Worm (Caenorhabditis elegans) whole organism, L2 larva: ENCODE data around the gene ret-1.

Experiments used
- F13H6.1 ChIP-seq: sonication (generic microtip); optimal IDR thresholded peaks from 2 replicates; lab custom pipeline; 2016; ENCODE audit warnings: missing genetic modification characterization, missing compliant biosample characterization
- ZK546.5 ChIP-seq: sonication (generic microtip); optimal IDR thresholded peaks from 2 replicates; lab custom pipeline; 2017; ENCODE audit warnings: missing biosample characterization, missing genetic modification characterization
- alr-1 ChIP-seq: fragments of 150-350 bp; optimal IDR thresholded peaks from 2 replicates; lab custom pipeline; 2014; ENCODE audit warnings: missing biosample characterization, missing genetic modification characterization
- aly-2 ChIP-seq: fragments of 150-350 bp; optimal IDR thresholded peaks from 2 replicates; lab custom pipeline; 2014; ENCODE audit warnings: missing biosample characterization, missing genetic modification characterization
- ama-1 ChIP-seq: fragments of 150-350 bp; optimal IDR thresholded peaks from 2 replicates; lab custom pipeline; 2018; ENCODE audit warnings: inconsistent platforms
- ceh-16 ChIP-seq: fragments of 150-350 bp; optimal IDR thresholded peaks from 2 replicates; lab custom pipeline; 2014; ENCODE audit warnings: missing biosample characterization, missing genetic modification characterization
- ceh-82 ChIP-seq: fragments of 150-350 bp; optimal IDR thresholded peaks from 2 replicates; lab custom pipeline; 2014; ENCODE audit warnings: missing biosample characterization, missing genetic modification characterization
- lin-11 ChIP-seq: fragments of 150-350 bp; sonication (generic microtip); optimal IDR thresholded peaks from 2 replicates; lab custom pipeline; 2014; ENCODE audit warnings: missing biosample characterization, missing genetic modification characterization, inconsistent platforms, mixed read lengths
- lin-13 ChIP-seq: fragments of 150-350 bp; optimal IDR thresholded peaks from 2 replicates; lab custom pipeline; 2014; ENCODE audit warnings: missing biosample characterization, missing genetic modification reagents, missing genetic modification characterization
- lin-39 ChIP-seq: fragments of 150-350 bp; optimal IDR thresholded peaks from 2 replicates; lab custom pipeline; 2014; ENCODE audit warnings: missing biosample characterization, missing genetic modification reagents, missing genetic modification characterization
- lsy-2 ChIP-seq, 2 experiments: fragments of 150-350 bp in 1 of 2; sonication (generic microtip) in 1 of 2; optimal IDR thresholded peaks; 2 replicates each; lab custom pipeline; 2014 to 2017; ENCODE audit warnings: missing biosample characterization in 2 of 2, missing genetic modification characterization in 2 of 2
- mab-5 ChIP-seq: fragments of 150-350 bp; optimal IDR thresholded peaks from 2 replicates; lab custom pipeline; 2014; ENCODE audit warnings: missing biosample characterization, missing genetic modification characterization
- mbf-1 ChIP-seq: sonication (generic microtip); optimal IDR thresholded peaks from 2 replicates; lab custom pipeline; 2017; ENCODE audit warnings: missing biosample characterization, missing genetic modification characterization
- nhr-10 ChIP-seq: sonication (generic microtip); optimal IDR thresholded peaks from 2 replicates; lab custom pipeline; 2017; ENCODE audit warnings: missing biosample characterization, missing genetic modification characterization
- nhr-11 ChIP-seq: fragments of 150-350 bp; optimal IDR thresholded peaks from 2 replicates; lab custom pipeline; 2014; ENCODE audit warnings: missing biosample characterization, missing genetic modification characterization
- nhr-12 ChIP-seq: fragments of 150-350 bp; optimal IDR thresholded peaks from 2 replicates; lab custom pipeline; 2014; ENCODE audit warnings: missing biosample characterization, missing genetic modification characterization
- nhr-129 ChIP-seq: fragments of 150-350 bp; optimal IDR thresholded peaks from 2 replicates; lab custom pipeline; 2014; ENCODE audit warnings: missing biosample characterization, missing genetic modification characterization
- nhr-23 ChIP-seq: fragments of 150-350 bp; optimal IDR thresholded peaks from 2 replicates; lab custom pipeline; 2014; ENCODE audit warnings: missing biosample characterization, missing genetic modification reagents, missing genetic modification characterization
- nhr-237 ChIP-seq: fragments of 150-350 bp; optimal IDR thresholded peaks from 2 replicates; lab custom pipeline; 2014; ENCODE audit warnings: missing biosample characterization, missing genetic modification characterization
- nhr-25 ChIP-seq: fragments of 150-350 bp; sonication (generic microtip); optimal IDR thresholded peaks from 3 replicates; lab custom pipeline; 2014; ENCODE audit warnings: missing biosample characterization, missing genetic modification characterization
- nhr-6 ChIP-seq: fragments of 150-350 bp; optimal IDR thresholded peaks from 2 replicates; lab custom pipeline; 2014; ENCODE audit warnings: missing biosample characterization, missing genetic modification characterization
- nhr-77 ChIP-seq: fragments of 150-350 bp; optimal IDR thresholded peaks from 2 replicates; lab custom pipeline; 2014; ENCODE audit warnings: missing biosample characterization, missing genetic modification characterization
- sem-4 ChIP-seq: fragments of 150-350 bp; optimal IDR thresholded peaks from 2 replicates; lab custom pipeline; 2014; ENCODE audit warnings: missing biosample characterization, missing genetic modification reagents, missing genetic modification characterization
- sma-3 ChIP-seq: sonication (generic microtip); optimal IDR thresholded peaks from 2 replicates; lab custom pipeline; 2016; ENCODE audit warnings: missing genetic modification reagents, missing genetic modification characterization, missing compliant biosample characterization
- sma-9 ChIP-seq, 2 experiments: fragments of 150-350 bp in 1 of 2; sonication (generic microtip) in 1 of 2; optimal IDR thresholded peaks; 2 replicates each; lab custom pipeline; 2014 to 2016; ENCODE audit warnings: missing genetic modification characterization in 2 of 2, mild to moderate bottlenecking in 1 of 2, missing biosample characterization in 1 of 2, missing compliant biosample characterization in 1 of 2, missing genetic modification reagents in 1 of 2, moderate library complexity in 1 of 2
- snpc-4 ChIP-seq: fragments of 150-350 bp; optimal IDR thresholded peaks from 2 replicates; lab custom pipeline; 2014; ENCODE audit warnings: missing biosample characterization, missing genetic modification characterization
- unc-62 ChIP-seq: fragments of 150-350 bp; optimal IDR thresholded peaks from 2 replicates; lab custom pipeline; 2014; ENCODE audit warnings: missing biosample characterization, missing genetic modification reagents, missing genetic modification characterization
- zag-1 ChIP-seq: fragments of 150-350 bp; optimal IDR thresholded peaks from 2 replicates; lab custom pipeline; 2014; ENCODE audit warnings: missing biosample characterization, missing genetic modification characterization
- ztf-1 ChIP-seq: fragments of 200-800 bp; sonication (Bioruptor generic); conservative IDR thresholded peaks from 2 replicates; pipeline ENCODE4 v1.3.6; 2022; ENCODE audit warnings: missing genetic modification characterization, missing compliant biosample characterization
- ztf-11 ChIP-seq: sonication (generic microtip); optimal IDR thresholded peaks from 2 replicates; lab custom pipeline; 2017; ENCODE audit warnings: missing biosample characterization, missing genetic modification characterization

Gene ret-1

DNA sequence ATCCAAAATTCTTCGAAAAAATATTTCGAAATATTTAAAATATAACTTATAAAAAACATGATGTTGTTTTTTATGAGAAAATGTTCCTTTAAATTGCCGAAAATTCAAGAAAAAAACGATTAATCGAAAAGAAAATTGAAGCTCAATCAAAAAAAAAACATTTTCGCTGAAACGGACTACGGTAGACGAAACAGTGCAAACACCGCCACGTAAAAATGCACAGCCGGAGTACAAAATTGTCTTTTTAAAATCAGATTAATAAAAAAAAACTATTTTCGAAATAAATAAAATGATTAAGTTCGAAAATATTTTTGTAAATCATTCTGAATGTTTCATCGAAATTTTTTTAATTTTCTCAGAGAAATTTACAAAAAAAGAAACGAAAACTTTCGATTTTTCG is 33.6 kb downstream of the ret-1 start:
- TF ChIP-seq lsy-2 (tag; optimal IDR thresholded peaks at IDR 0.05; lab: Kevin White, UChicago), result peak in 1 of 2 experiments; percentile 65
- TF ChIP-seq ztf-1, result no peak
- TF ChIP-seq unc-62, result no peak

DNA sequence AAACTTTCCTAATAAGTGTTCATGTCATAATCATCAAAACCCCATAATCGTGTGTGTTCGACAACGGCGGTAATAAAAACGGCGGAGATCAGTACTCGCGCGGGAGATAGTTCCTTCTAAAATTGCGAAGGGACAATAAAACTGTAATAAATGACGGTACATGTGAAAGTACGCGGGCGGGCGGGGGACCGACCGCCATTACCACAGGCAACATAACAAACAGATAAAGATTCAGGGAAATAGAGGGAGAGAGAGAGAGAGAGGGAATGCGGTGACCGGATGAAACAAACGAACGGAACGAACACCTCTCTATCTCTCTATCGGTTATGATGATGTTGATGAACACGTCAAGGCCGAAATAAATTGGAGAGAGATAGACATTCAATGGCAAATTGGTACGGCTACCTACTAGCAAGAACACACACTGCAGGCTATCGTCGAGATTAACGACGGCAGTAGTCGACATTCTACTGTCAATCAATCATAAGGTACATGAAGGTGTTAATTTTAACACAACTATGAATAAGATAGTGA is 40.9 kb downstream of the ret-1 start:
- TF ChIP-seq lsy-2 (tag; optimal IDR thresholded peaks at IDR 0.05; lab: Kevin White, UChicago) (no peak), alr-1 (no peak), nhr-25 (peak; percentile 16), nhr-12 (tag; lab: Kevin White, UChicago) (no peak), sma-9 (GFP tag; optimal IDR thresholded peaks at IDR 0.05; lab: Kevin White, UChicago) (peak; percentile 25), sma-9 (tag; optimal IDR thresholded peaks at IDR 0.05; lab: Kevin White, UChicago) (no peak), sem-4 (tag; lab: Kevin White, UChicago) (no peak), aly-2 (tag; lab: Kevin White, UChicago) (no peak), nhr-10 (tag; lab: Kevin White, UChicago) (no peak), nhr-77 (tag; lab: Kevin White, UChicago) (no peak), nhr-6 (tag; lab: Kevin White, UChicago) (no peak), F13H6.1 (tag; lab: Kevin White, UChicago) (no peak)

DNA sequence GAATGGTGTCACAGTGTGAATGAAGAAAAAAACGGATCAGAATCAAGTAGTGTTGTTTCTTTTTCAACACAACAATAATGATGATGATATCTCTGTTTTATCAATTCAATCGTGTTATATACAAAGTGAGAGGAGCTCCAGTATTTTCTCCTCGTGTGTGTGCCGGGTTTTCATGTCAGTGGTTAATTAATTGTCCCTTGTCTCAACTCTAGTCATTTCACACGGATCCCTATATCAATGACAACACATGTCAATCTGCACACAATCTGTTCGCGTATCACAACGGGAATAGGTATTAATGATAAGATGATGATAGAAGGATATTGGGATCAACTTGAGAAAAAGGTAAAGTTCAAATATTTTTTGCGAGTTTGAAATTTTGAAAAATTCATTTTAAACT is 46.8 kb downstream of the ret-1 start:
- TF ChIP-seq nhr-129 (peak; percentile 54), lsy-2 (tag; optimal IDR thresholded peaks at IDR 0.05; lab: Kevin White, UChicago) (peak in 1 of 2 experiments; percentile 26), F13H6.1 (tag; lab: Kevin White, UChicago) (peak; percentile 47), nhr-25 (no peak), nhr-11 (tag; lab: Kevin White, UChicago) (no peak)

DNA sequence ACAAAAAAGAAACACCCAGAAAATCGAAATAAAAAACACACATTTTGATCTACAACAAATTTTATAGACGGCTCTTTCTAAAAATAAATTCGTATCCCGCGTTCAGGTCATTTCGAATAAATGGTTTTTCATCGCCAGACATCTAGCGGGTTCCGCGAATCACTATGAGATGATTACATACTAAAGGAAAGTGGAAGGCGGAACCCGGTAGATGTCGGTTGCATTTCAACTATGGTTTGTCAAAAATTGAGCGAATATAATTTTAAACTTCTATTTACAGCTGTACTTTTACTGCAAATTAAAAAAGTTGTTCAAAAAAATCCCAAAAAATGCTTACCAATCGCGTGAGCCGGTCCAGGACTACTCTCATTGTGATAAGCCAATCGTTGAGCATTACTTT is 49.3 kb downstream of the ret-1 start:
- TF ChIP-seq snpc-4 (tag; lab: Kevin White, UChicago) (peak; percentile 39), mbf-1 (tag; lab: Kevin White, UChicago) (no peak), nhr-23 (tag; lab: Kevin White, UChicago) (no peak)

DNA sequence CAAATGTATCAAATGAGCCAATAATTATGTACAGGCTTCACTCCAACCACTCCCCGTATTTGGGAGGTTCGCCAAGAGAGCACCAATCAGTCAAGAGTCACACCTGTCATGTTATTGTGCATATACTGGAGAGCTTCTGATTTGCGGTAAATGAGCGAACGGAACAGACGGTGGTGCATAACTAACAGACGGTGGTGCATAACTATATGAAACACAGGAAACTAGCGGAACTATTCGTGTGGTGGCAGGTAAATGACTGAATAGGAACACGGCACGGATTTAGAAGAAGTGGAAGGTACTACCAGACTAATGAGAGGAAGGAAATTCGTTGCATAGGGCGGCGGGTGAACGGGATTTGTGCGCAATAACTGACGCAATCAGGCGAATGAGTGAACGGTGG is 54.2 kb downstream of the ret-1 start:
- TF ChIP-seq zag-1 (tag; lab: Kevin White, UChicago), result no peak
- TF ChIP-seq ceh-16, result no peak
- TF ChIP-seq mab-5 (tag; lab: Kevin White, UChicago), result no peak

DNA sequence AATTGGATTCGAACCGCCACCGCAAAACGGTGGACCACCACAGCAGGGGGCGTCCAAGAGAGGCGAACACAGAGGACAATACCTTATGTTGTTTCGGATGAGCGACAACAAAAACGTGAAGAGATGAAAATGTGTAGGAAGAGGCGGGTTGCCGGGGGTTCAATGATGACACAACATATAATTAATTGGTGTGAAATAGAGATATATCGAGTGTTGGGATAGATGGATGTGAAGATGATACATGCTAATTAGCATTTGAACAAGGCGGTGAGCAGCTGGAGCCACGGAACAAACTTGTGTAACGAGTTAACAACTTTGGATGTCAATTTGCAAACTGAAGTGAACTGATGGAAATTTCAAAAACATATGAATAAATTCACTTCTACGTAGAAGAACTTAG is 54.9 kb downstream of the ret-1 start:
- TF ChIP-seq nhr-23 (tag; lab: Kevin White, UChicago) (no peak), lin-39 (tag; lab: Kevin White, UChicago) (peak; percentile 28), ceh-82 (no peak)

DNA sequence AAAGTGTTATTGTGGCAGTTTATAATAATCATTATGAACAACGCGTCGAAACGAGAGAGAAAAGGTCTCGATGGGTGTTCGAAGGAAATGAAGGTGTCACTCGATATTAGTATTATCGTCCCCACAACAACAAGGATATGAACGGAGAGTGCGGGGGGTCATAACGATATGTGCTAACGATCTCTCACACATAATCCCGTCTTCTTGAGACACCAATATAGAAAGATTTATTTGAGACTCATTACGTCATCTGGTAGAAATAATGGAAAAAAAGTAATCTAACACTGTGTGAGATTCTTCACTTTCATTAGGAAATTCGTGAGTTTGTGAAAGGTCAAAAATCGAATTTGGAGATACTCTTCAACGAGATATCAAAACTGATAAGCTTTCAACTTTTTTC is 55.5 kb downstream of the ret-1 start:
- TF ChIP-seq lin-13 (GFP tag; lab: Kevin White, UChicago), result no peak
- TF ChIP-seq lin-11, result no peak
- TF ChIP-seq ama-1 (lab: Kevin White, UChicago), result no peak
- no peak for TF ChIP-seq nhr-237 (tag; lab: Kevin White, UChicago)
- TF ChIP-seq nhr-77 (tag; lab: Kevin White, UChicago), result no peak
- TF ChIP-seq ceh-82, result no peak
- TF ChIP-seq, all 48 proteins: peak for 0

DNA sequence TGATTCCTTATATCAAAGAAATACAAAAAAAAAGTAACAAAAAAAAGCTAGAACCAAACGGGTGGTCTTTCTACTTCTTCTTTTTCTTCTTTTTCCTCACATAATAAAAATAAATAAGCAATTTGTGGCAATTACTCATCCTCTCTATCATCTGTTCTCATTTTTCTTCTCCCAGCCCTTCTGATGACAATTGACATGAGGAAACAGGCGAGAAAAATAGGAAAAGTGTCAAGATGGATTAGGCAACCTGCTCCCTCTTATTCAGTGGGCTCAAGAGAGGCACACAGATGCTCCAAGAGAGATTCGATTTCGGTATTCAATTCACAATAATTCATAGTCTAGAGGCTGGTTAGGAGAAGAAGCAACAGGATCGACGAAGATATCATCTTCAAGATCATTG is 56.4 kb downstream of the ret-1 start:
- TF ChIP-seq lin-39 (tag; lab: Kevin White, UChicago) (no peak), mab-5 (tag; lab: Kevin White, UChicago) (no peak), ztf-11 (tag; lab: Kevin White, UChicago) (no peak), nhr-6 (tag; lab: Kevin White, UChicago) (no peak), ceh-82 (no peak), nhr-12 (tag; lab: Kevin White, UChicago) (no peak), sma-3 (GFP tag; lab: Kevin White, UChicago) (no peak), aly-2 (tag; lab: Kevin White, UChicago) (no peak), ZK546.5 (tag; lab: Kevin White, UChicago) (no peak), zag-1 (tag; lab: Kevin White, UChicago) (no peak), nhr-77 (tag; lab: Kevin White, UChicago) (no peak)
